Fruit fly (Drosophila melanogaster) whole organism, embryonic: Measurements from ENCODE around the gene CG9643.

Experiments
- Blimp-1 ChIP-seq: fragments of 200-800 bp; sonication (Bioruptor generic); optimal IDR thresholded peaks from 3 replicates; lab custom pipeline; 2018; ENCODE audit warnings: missing biosample characterization, missing genetic modification characterization, mild to moderate bottlenecking, moderate library complexity, missing genetic modification reagents
- C15 ChIP-seq: fragments of 200-800 bp; sonication (Bioruptor generic); IDR thresholded peaks from 3 replicates; pipeline ENCODE4 v1.3.6; 2022; ENCODE audit warnings: missing biosample characterization, missing genetic modification characterization
- CG11456 ChIP-seq: fragments of 200-800 bp; sonication (Bioruptor generic); IDR thresholded peaks from 3 replicates; pipeline ENCODE4 v1.3.6; 2022; ENCODE audit warnings: missing biosample characterization, missing genetic modification characterization
- CG11695 ChIP-seq: fragments of 200-800 bp; sonication (Bioruptor generic); IDR thresholded peaks from 3 replicates; pipeline ENCODE4 v1.3.6; 2022; ENCODE audit warnings: missing biosample characterization, missing genetic modification characterization
- CG12104 ChIP-seq: fragments of 200-800 bp; sonication (Bioruptor generic); optimal IDR thresholded peaks from 3 replicates; lab custom pipeline; 2016; ENCODE audit warnings: missing biosample characterization, missing genetic modification characterization
- CG13894 ChIP-seq: fragments of 200-800 bp; sonication (Bioruptor generic); optimal IDR thresholded peaks from 3 replicates; lab custom pipeline; 2018; ENCODE audit warnings: missing biosample characterization, mild to moderate bottlenecking, missing genetic modification characterization, moderate library complexity
- CG14441 ChIP-seq: fragments of 200-800 bp; sonication (Bioruptor generic); IDR thresholded peaks from 2 replicates; pipeline ENCODE4 v1.3.6; 2022; ENCODE audit warnings: missing biosample characterization, missing genetic modification characterization
- CG18476 ChIP-seq: fragments of 200-800 bp; sonication (Bioruptor generic); optimal IDR thresholded peaks from 2 replicates; lab custom pipeline; 2016; ENCODE audit warnings: missing biosample characterization, mild to moderate bottlenecking, missing genetic modification characterization
- CG2129 ChIP-seq: fragments of 200-800 bp; sonication (Bioruptor generic); IDR thresholded peaks from 2 replicates; pipeline ENCODE4 v1.3.6; 2022; ENCODE audit warnings: missing biosample characterization, missing genetic modification characterization; ENCODE audit not compliant: partially characterized antibody
- CG30431 ChIP-seq: fragments of 200-800 bp; sonication (Bioruptor generic); optimal IDR thresholded peaks from 2 replicates; lab custom pipeline; 2017; ENCODE audit warnings: missing biosample characterization, missing genetic modification characterization
- CG31388 ChIP-seq: fragments of 200-800 bp; sonication (Bioruptor generic); optimal IDR thresholded peaks from 2 replicates; lab custom pipeline; 2016; ENCODE audit warnings: missing biosample characterization, missing genetic modification characterization
- CG34376 ChIP-seq: fragments of 200-800 bp; sonication (Bioruptor generic); optimal IDR thresholded peaks from 2 replicates; lab custom pipeline; 2018; ENCODE audit warnings: missing biosample characterization, mild to moderate bottlenecking, missing genetic modification characterization
- CG7745 ChIP-seq: fragments of 200-800 bp; sonication (Bioruptor generic); optimal IDR thresholded peaks from 2 replicates; lab custom pipeline; 2018; ENCODE audit warnings: missing biosample characterization, mild to moderate bottlenecking, missing genetic modification characterization, moderate library complexity
- CG8281 ChIP-seq: fragments of 200-800 bp; sonication (Bioruptor generic); optimal IDR thresholded peaks from 2 replicates; lab custom pipeline; 2018; ENCODE audit warnings: missing biosample characterization, mild to moderate bottlenecking, missing genetic modification characterization, moderate library complexity
- Deaf1 ChIP-seq: fragments of 200-800 bp; optimal IDR thresholded peaks from 3 replicates; lab custom pipeline; 2019; ENCODE audit warnings: missing biosample characterization, mild to moderate bottlenecking, missing genetic modification characterization, moderate library complexity
- Drgx ChIP-seq: fragments of 200-800 bp; sonication (Bioruptor generic); IDR thresholded peaks from 2 replicates; pipeline ENCODE4 v1.3.6; 2022; ENCODE audit warnings: missing biosample characterization, missing genetic modification characterization
- HmgD ChIP-seq: fragments of 200-800 bp; sonication (Bioruptor generic); optimal IDR thresholded peaks from 3 replicates; lab custom pipeline; 2016; ENCODE audit warnings: missing biosample characterization, missing genetic modification characterization
- Lhr ChIP-seq: fragments of 200-800 bp; sonication (Bioruptor generic); optimal IDR thresholded peaks from 3 replicates; lab custom pipeline; 2017; ENCODE audit warnings: mild to moderate bottlenecking, missing biosample characterization, missing genetic modification reagents, missing genetic modification characterization
- Med ChIP-seq: fragments of 200-800 bp; sonication (Bioruptor generic); peaks from one replicate; lab custom pipeline; 2016; ENCODE audit warnings: missing biosample characterization, missing genetic modification characterization, mild to moderate bottlenecking, inconsistent platforms, moderate library complexity
- NC2β ChIP-seq: fragments of 200-800 bp; sonication (Bioruptor generic); optimal IDR thresholded peaks from 2 replicates; lab custom pipeline; 2016; ENCODE audit warnings: missing biosample characterization, missing genetic modification characterization
- PHDP ChIP-seq: fragments of 200-800 bp; sonication (Bioruptor generic); optimal IDR thresholded peaks from 3 replicates; lab custom pipeline; 2018; ENCODE audit warnings: missing biosample characterization, mild to moderate bottlenecking, missing genetic modification characterization, moderate library complexity
- Pdp1 ChIP-seq, 2 experiments: fragments of 200-800 bp; sonication (Bioruptor generic); optimal IDR thresholded peaks; 3 replicates each; lab custom pipeline; 2016; ENCODE audit warnings: missing biosample characterization in 2 of 2, missing genetic modification characterization in 2 of 2, mild to moderate bottlenecking in 1 of 2, moderate library complexity in 1 of 2
- Xbp1 ChIP-seq: fragments of 200-800 bp; sonication (Bioruptor generic); optimal IDR thresholded peaks from 3 replicates; lab custom pipeline; 2016; ENCODE audit warnings: missing biosample characterization, mild to moderate bottlenecking, missing genetic modification characterization
- cad ChIP-seq: fragments of >200 bp; optimal IDR thresholded peaks from 2 replicates; lab custom pipeline; 2017; ENCODE audit warnings: missing biosample characterization, missing genetic modification characterization
- ewg ChIP-seq: fragments of 200-800 bp; sonication (Bioruptor generic); optimal IDR thresholded peaks from 3 replicates; lab custom pipeline; 2017; ENCODE audit warnings: mild to moderate bottlenecking, missing biosample characterization, missing genetic modification reagents, missing genetic modification characterization
- exex ChIP-seq: fragments of 200-800 bp; sonication (Bioruptor generic); optimal IDR thresholded peaks from 4 replicates; lab custom pipeline; 2018; ENCODE audit warnings: missing biosample characterization, mild to moderate bottlenecking, missing genetic modification characterization, moderate library complexity
- eyg ChIP-seq: fragments of 200-800 bp; sonication (Bioruptor generic); optimal IDR thresholded peaks from 3 replicates; lab custom pipeline; 2016; ENCODE audit warnings: missing biosample characterization, missing genetic modification characterization
- insv ChIP-seq, 2 experiments: fragments of 200-800 bp; sonication (Bioruptor generic); optimal IDR thresholded peaks; 3 replicates each; lab custom pipeline; 2016 to 2018; ENCODE audit warnings: missing biosample characterization in 2 of 2, missing genetic modification characterization in 2 of 2
- lov ChIP-seq, 2 experiments: fragments of 200-800 bp in 1 of 2; fragments of >200 bp in 1 of 2; sonication (Bioruptor generic) in 1 of 2; IDR thresholded peaks in 1 of 2; optimal IDR thresholded peaks in 1 of 2; 2 replicates in 1 of 2; 3 replicates in 1 of 2; pipeline versions ENCODE4 v1.3.6 to Lab custom; 2017 to 2022; ENCODE audit warnings: missing biosample characterization in 1 of 2, missing genetic modification characterization in 1 of 2
- oc ChIP-seq: fragments of 200-800 bp; sonication (Bioruptor generic); optimal IDR thresholded peaks from 2 replicates; lab custom pipeline; 2018; ENCODE audit warnings: missing biosample characterization, mild to moderate bottlenecking, missing genetic modification characterization, moderate library complexity
- sd ChIP-seq: fragments of 200-800 bp; sonication (Bioruptor generic); optimal IDR thresholded peaks from 3 replicates; lab custom pipeline; 2018; ENCODE audit warnings: missing biosample characterization, mild to moderate bottlenecking, missing genetic modification characterization, moderate library complexity
- sob ChIP-seq: fragments of 200-800 bp; sonication (Bioruptor generic); IDR thresholded peaks from 2 replicates; pipeline ENCODE4 v1.3.6; 2022; ENCODE audit warnings: missing biosample characterization, missing genetic modification characterization
- sug ChIP-seq: fragments of 200-800 bp; optimal IDR thresholded peaks from 2 replicates; lab custom pipeline; 2019; ENCODE audit warnings: missing biosample characterization, mild to moderate bottlenecking, missing genetic modification characterization, moderate library complexity
- tll ChIP-seq, 2 experiments: fragments of 200-800 bp in 1 of 2; fragments of >200 bp in 1 of 2; sonication (Bioruptor generic) in 1 of 2; optimal IDR thresholded peaks; 2 replicates each; lab custom pipeline; 2017 to 2019; ENCODE audit warnings: missing biosample characterization in 2 of 2, missing genetic modification characterization in 2 of 2, mild to moderate bottlenecking in 1 of 2, moderate library complexity in 1 of 2
- vvl ChIP-seq: fragments of 200-800 bp; sonication (Bioruptor generic); IDR thresholded peaks from 2 replicates; pipeline ENCODE4 v1.3.6; 2022; ENCODE audit warnings: missing biosample characterization, missing genetic modification characterization
- zen ChIP-seq: fragments of 200-800 bp; sonication (Bioruptor generic); optimal IDR thresholded peaks from 3 replicates; lab custom pipeline; 2018; ENCODE audit warnings: missing biosample characterization, mild to moderate bottlenecking, missing genetic modification characterization, moderate library complexity

CG9643 gene

DNA sequence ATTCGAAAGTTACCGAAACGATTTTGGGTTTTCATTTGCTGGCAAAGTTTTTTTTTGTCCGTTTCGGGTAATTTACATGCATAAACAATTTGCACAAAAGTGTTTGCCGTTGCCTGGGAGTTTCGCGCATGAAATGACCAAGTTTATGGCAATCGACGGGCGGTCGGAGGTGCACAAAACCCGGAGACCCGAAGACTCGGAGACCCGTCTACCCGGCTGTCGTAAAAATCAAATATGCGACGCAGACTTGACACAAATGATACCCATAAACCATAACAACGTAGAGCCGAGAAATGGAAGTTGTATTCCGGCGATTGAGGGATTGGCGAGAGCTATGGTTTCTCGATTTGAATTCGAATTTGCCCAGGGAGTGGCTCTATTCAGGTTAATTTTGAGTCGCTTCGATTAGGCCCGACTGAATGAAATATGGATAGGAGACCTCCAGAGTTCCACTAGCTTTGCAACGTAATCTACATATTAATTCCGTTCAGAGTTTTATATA, 27.9 kb upstream of the CG9643 start (continued):
- TF ChIP-seq Drgx: no peak
- TF ChIP-seq CG31388 (GFP tag; lab: Kevin White, UChicago): no peak
- no peak for TF ChIP-seq eyg
- no peak for TF ChIP-seq CG34376 (GFP tag; lab: Kevin White, UChicago)
- TF ChIP-seq PHDP (tag; lab: Kevin White, UChicago): no peak
- TF ChIP-seq Xbp1 (GFP tag; lab: Kevin White, UChicago): no peak
- peak; percentile 49 for TF ChIP-seq oc (tag; lab: Kevin White, UChicago)
- TF ChIP-seq CG13894 (tag; lab: Kevin White, UChicago): peak; percentile 95
- no peak for TF ChIP-seq C15 (GFP tag; lab: Robert Waterston, UW)
- no peak for TF ChIP-seq Deaf1 (tag; lab: Kevin White, UChicago)
- peak; percentile 39 for TF ChIP-seq zen (tag; lab: Kevin White, UChicago)
- TF ChIP-seq, all 482 proteins: peak for 10

- TF ChIP-seq Blimp-1 (peak; percentile 83), HmgD (GFP tag; lab: Kevin White, UChicago) (no peak), CG13894 (tag; lab: Kevin White, UChicago) (peak; percentile 39), CG7745 (tag; lab: Kevin White, UChicago) (peak; percentile 51), sd (peak; percentile 71), vvl (peak; percentile 56)
Observed at dm6 chr2L:3006194-3006593, 27.1 kb upstream of the CG9643 start.

DNA sequence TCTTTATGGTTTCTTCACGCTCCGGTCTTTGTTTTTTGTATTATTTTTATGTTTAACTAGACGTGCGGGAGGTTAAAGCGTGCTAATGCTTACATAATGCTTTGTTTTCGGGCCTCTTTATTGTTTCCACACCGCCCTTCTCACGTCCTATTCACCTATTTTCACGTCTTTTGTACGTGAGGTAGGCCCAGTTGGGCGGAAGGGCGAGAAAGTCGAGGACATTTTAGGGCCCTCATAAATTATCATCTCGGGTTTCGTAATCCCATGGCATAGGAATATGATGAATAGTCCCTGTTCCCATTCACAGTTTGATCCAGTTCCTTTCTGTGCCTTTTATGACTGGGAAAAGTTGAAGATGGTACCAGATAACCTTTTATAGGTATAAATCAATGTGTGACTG, 26.4 kb upstream of the CG9643 start:
- TF ChIP-seq lov (optimal IDR thresholded peaks at IDR 0.05; lab: Kevin White, UChicago): no peak
- TF ChIP-seq lov (GFP tag; IDR thresholded peaks at IDR 0.05; lab: Robert Waterston, UW): no peak
- TF ChIP-seq CG11695 (GFP tag; lab: Robert Waterston, UW): no peak
- no peak for TF ChIP-seq insv (GFP tag; optimal IDR thresholded peaks at IDR 0.05; lab: Kevin White, UChicago)
- TF ChIP-seq tll (GFP tag; optimal IDR thresholded peaks at IDR 0.05; lab: Kevin White, UChicago): peak in 1 of 2 experiments; percentile 77
- TF ChIP-seq CG30431 (GFP tag; lab: Kevin White, UChicago): no peak
- no peak for TF ChIP-seq exex (tag; lab: Kevin White, UChicago)
- no peak for TF ChIP-seq sob
- no peak for TF ChIP-seq NC2β (GFP tag; lab: Kevin White, UChicago)
- peak in 1 of 2 experiments; percentile 43 for TF ChIP-seq Pdp1 (GFP tag; optimal IDR thresholded peaks at IDR 0.05; lab: Kevin White, UChicago)
- TF ChIP-seq CG14441 (GFP tag; lab: Robert Waterston, UW): no peak
- peak; percentile 32 for TF ChIP-seq Med (GFP tag; lab: Kevin White, UChicago)
- no peak for TF ChIP-seq sug (tag; lab: Kevin White, UChicago)
- no peak for TF ChIP-seq CG11456
- peak; percentile 96 for TF ChIP-seq cad (GFP tag; lab: Kevin White, UChicago)
- TF ChIP-seq CG12104 (GFP tag; lab: Kevin White, UChicago): no peak
- no peak for TF ChIP-seq ewg
- no peak for TF ChIP-seq CG18476 (GFP tag; lab: Kevin White, UChicago)
- TF ChIP-seq Lhr: no peak
- TF ChIP-seq CG8281 (tag; lab: Kevin White, UChicago): no peak
- TF ChIP-seq CG2129 (GFP tag; lab: Robert Waterston, UW): no peak
